Worm (Caenorhabditis elegans): Measurements from ENCODE around the gene F47E1.2.

F47E1.2 gene

DNA sequence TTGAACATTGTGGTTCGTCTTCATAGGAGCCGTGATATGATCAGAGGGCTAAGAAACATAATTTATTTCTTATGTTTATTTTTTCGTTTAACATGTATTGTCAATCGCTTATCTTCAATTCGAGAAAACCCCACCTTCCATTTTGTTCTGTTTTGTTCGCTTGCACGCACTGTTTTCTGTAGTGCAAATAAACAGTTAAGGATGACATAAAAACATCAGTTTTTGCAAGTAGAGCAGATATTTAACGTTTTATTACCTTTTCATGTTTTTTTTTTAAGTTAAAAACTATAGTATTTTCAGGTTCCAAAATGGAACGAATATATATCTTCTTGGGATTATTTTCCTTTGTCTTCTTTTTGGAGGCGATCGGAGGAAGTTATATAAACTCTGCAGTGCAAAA is at the start of gene F47E1.2:
TSS of gene F47E1.2 (plus strand) at position 301 of the 400 bp plus-strand sequence.
- no peak for TF ChIP-seq fkh-6 (tag; optimal IDR thresholded peaks at IDR 0.05)
- no peak for TF ChIP-seq ztf-16 (tag; optimal IDR thresholded peaks at IDR 0.05)
- no peak for TF ChIP-seq gmeb-2 (tag; optimal IDR thresholded peaks at IDR 0.05)
- no peak for TF ChIP-seq hlh-15 (tag; optimal IDR thresholded peaks at IDR 0.05)
- TF ChIP-seq ttx-3 (tag; optimal IDR thresholded peaks at IDR 0.05) = no peak
- no peak for TF ChIP-seq K02D7.2 (tag; optimal IDR thresholded peaks at IDR 0.05)
- no peak for TF ChIP-seq ceh-34 (tag; optimal IDR thresholded peaks at IDR 0.05)
- TF ChIP-seq sdc-2 (tag; optimal IDR thresholded peaks at IDR 0.05) = no peak
- TF ChIP-seq hlh-6 (tag; optimal IDR thresholded peaks at IDR 0.05) = no peak
- no peak for TF ChIP-seq pax-1 (tag; optimal IDR thresholded peaks at IDR 0.05)
- no peak for TF ChIP-seq ceh-31 (tag; optimal IDR thresholded peaks at IDR 0.05)
- no peak for TF ChIP-seq ahr-1 (tag; optimal IDR thresholded peaks at IDR 0.05)
- no peak for TF ChIP-seq ama-1 (optimal IDR thresholded peaks at IDR 0.05)
- no peak for TF ChIP-seq hlh-8 (tag; optimal IDR thresholded peaks at IDR 0.05)
- no peak for TF ChIP-seq madf-2 (tag; optimal IDR thresholded peaks at IDR 0.05)
- no peak for TF ChIP-seq hlh-30 (tag; optimal IDR thresholded peaks at IDR 0.05; ENCODE audit: insufficient read depth)
- no peak for TF ChIP-seq T23F11.4 (GFP tag; optimal IDR thresholded peaks at IDR 0.05)
- TF ChIP-seq pag-3 (tag; optimal IDR thresholded peaks at IDR 0.05; ENCODE audit: borderline replicate concordance) = no peak
- TF ChIP-seq npax-4 (tag; optimal IDR thresholded peaks at IDR 0.05) = no peak

DNA sequence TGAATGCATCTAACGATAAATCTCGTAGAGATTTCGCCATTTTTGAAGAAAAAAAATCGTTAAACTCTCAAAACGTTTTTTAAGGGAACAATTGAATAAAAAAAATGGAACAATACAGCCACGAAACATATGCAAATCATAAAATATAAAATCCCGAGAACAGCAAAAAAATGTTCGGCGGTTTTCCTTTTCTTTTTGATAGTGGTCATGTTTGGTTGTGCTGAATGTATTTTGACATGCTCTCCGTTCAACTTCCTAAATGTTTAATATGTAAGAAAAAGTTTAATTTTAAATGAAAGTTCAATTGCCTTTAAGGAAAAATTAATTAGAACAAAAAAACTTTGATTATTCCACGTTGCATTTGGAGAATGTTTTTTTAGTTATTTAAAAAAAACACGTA is 47.0 kb upstream of the F47E1.2 start, which contains the start of gene C24A3.9:
TSS of gene C24A3.9 (minus strand) at position 101 of the 400 bp plus-strand sequence.
- no peak for TF ChIP-seq T23F11.4 (GFP tag; optimal IDR thresholded peaks at IDR 0.05)
- no peak for TF ChIP-seq ceh-2 (tag; optimal IDR thresholded peaks at IDR 0.05)
- TF ChIP-seq mec-3 (tag; optimal IDR thresholded peaks at IDR 0.05; ENCODE audit: borderline replicate concordance) = no peak
- TF ChIP-seq ceh-45 (GFP tag; IDR thresholded peaks at IDR 0.05) = no peak
- TF ChIP-seq ahr-1 (tag; optimal IDR thresholded peaks at IDR 0.05) = no peak
- no peak for TF ChIP-seq K09A11.1 (tag; optimal IDR thresholded peaks at IDR 0.05; ENCODE audit: insufficient read depth)
- no peak for TF ChIP-seq gmeb-2 (tag; optimal IDR thresholded peaks at IDR 0.05)
- TF ChIP-seq K02D7.2 (tag; optimal IDR thresholded peaks at IDR 0.05) = no peak
- TF ChIP-seq nhr-11 (tag; optimal IDR thresholded peaks at IDR 0.05) = no peak
- TF ChIP-seq hlh-30 (tag; optimal IDR thresholded peaks at IDR 0.05; ENCODE audit: insufficient read depth) = no peak
- TF ChIP-seq lim-6 (tag; optimal IDR thresholded peaks at IDR 0.05) = no peak
- no peak for TF ChIP-seq ceh-48 (tag; optimal IDR thresholded peaks at IDR 0.05)

DNA sequence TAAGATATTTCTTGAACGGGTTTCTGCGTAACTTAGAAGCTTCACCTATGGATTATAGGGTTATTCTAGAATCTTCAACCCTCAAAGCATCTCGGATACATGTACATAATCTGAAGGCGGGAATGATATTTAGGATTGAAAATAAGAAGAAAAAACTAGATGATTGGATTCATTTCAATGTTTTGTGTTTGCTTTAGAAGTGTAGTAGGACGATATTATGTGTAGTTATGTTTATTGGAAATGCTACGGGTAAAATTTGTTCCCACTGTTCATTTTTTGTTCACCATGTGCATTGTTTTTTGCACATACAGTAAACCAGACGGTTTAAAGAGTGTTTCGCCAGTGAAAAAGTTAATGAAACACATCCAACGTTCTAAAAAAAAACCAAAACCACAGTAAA is 46.0 kb upstream of the F47E1.2 start:
- no peak for TF ChIP-seq hlh-30 (tag; optimal IDR thresholded peaks at IDR 0.05; ENCODE audit: insufficient read depth)
- no peak for TF ChIP-seq ceh-9 (tag; optimal IDR thresholded peaks at IDR 0.05)
- TF ChIP-seq che-1 (tag; optimal IDR thresholded peaks at IDR 0.05) = no peak
- no peak for TF ChIP-seq ceh-34 (tag; optimal IDR thresholded peaks at IDR 0.05)
- TF ChIP-seq hlh-8 (tag; optimal IDR thresholded peaks at IDR 0.05) = no peak
- TF ChIP-seq C38D4.7 (GFP tag; optimal IDR thresholded peaks at IDR 0.05) = no peak
- TF ChIP-seq ceh-30 (tag; optimal IDR thresholded peaks at IDR 0.05) = no peak
- no peak for TF ChIP-seq unc-86 (tag; optimal IDR thresholded peaks at IDR 0.05)
- TF ChIP-seq ceh-22 (tag; optimal IDR thresholded peaks at IDR 0.05) = no peak
- no peak for TF ChIP-seq ahr-1 (tag; optimal IDR thresholded peaks at IDR 0.05)
- TF ChIP-seq fkh-10 (GFP tag; optimal IDR thresholded peaks at IDR 0.05) = no peak
- no peak for TF ChIP-seq mec-3 (tag; optimal IDR thresholded peaks at IDR 0.05; ENCODE audit: borderline replicate concordance)
- TF ChIP-seq tbx-2 (tag; optimal IDR thresholded peaks at IDR 0.05) = no peak
- TF ChIP-seq F13H6.1 (tag; optimal IDR thresholded peaks at IDR 0.05) = no peak
- TF ChIP-seq pag-3 (tag; optimal IDR thresholded peaks at IDR 0.05; ENCODE audit: borderline replicate concordance) = no peak
- no peak for TF ChIP-seq elt-4 (tag; optimal IDR thresholded peaks at IDR 0.05)
- TF ChIP-seq elt-2 (tag; optimal IDR thresholded peaks at IDR 0.05) = no peak
- TF ChIP-seq pax-1 (tag; optimal IDR thresholded peaks at IDR 0.05) = no peak

DNA sequence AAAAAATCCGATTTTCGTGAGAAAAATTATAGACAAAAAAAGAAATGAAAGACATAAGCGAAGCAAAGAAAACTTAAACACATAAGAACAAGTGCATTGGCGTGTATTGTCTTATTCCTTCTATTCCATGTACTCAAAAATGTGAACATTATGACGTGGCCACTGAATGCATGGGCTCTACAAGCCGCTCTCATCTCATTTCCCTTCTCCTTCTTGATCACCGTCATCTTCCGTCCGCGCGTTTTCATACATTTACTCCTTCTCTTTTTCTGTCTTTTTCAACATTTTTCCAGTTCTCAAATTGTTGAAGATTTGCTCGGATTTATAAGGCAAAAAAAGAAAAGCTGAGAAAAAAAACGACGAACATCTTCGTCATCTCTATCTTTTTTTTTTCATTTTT is 43.0 kb upstream of the F47E1.2 start:
- TF ChIP-seq pha-2 (tag; optimal IDR thresholded peaks at IDR 0.05) (no peak), madf-2 (tag; optimal IDR thresholded peaks at IDR 0.05) (no peak)

Measured in whole organism, late embryonic.